Worm (Caenorhabditis elegans): ENCODE data around the gene unc-49.

- peak; percentile 3 for TF ChIP-seq zag-1 (tag; optimal IDR thresholded peaks at IDR 0.05)
- TF ChIP-seq unc-62 (GFP tag; optimal IDR thresholded peaks at IDR 0.05), result no peak
Observed at ce11 chrIII:10505182-10505581, 15.4 kb upstream of the unc-49 start, which contains the start of the genes taf-11.3 and urm-1.

Measured in whole organism, L2 larva.